Fruit fly (Drosophila melanogaster) whole organism, pupa: ENCODE results near the gene CG42375.

Source experiments
- CG10348 ChIP-seq: fragments of 200-800 bp; sonication (Bioruptor generic); IDR thresholded peaks from 2 replicates; pipeline ENCODE4 v1.3.6; 2022; ENCODE audit warnings: missing biosample characterization, missing genetic modification characterization
- CG12605 ChIP-seq: fragments of 200-800 bp; sonication (Bioruptor generic); IDR thresholded peaks from 2 replicates; pipeline ENCODE4 v1.3.6; 2022; ENCODE audit warnings: missing biosample characterization, missing genetic modification characterization
- CG8159 ChIP-seq: fragments of 200-800 bp; sonication (Bioruptor generic); optimal IDR thresholded peaks from 3 replicates; lab custom pipeline; 2018; ENCODE audit warnings: missing biosample characterization, mild to moderate bottlenecking, missing genetic modification characterization, moderate library complexity
- CG8301 ChIP-seq: fragments of 200-800 bp; sonication (Bioruptor generic); optimal IDR thresholded peaks from 2 replicates; lab custom pipeline; 2018; ENCODE audit warnings: missing biosample characterization, mild to moderate bottlenecking, missing genetic modification characterization
- D1 ChIP-seq: fragments of 200-800 bp; sonication (Bioruptor generic); optimal IDR thresholded peaks from 2 replicates; lab custom pipeline; 2018; ENCODE audit warnings: missing biosample characterization, mild to moderate bottlenecking, missing genetic modification characterization, moderate library complexity
- Pif1A ChIP-seq: fragments of 200-800 bp; sonication (Bioruptor generic); optimal IDR thresholded peaks from 3 replicates; lab custom pipeline; 2016; ENCODE audit warnings: missing biosample characterization, missing genetic modification characterization
- Snoo ChIP-seq: fragments of 200-800 bp; sonication (Bioruptor generic); optimal IDR thresholded peaks from 3 replicates; lab custom pipeline; 2017; ENCODE audit warnings: missing biosample characterization, mild to moderate bottlenecking, missing genetic modification characterization, inconsistent platforms
- fd96Ca ChIP-seq: fragments of 200-800 bp; sonication (Bioruptor generic); IDR thresholded peaks from 3 replicates; pipeline ENCODE4 v1.3.6; 2022; ENCODE audit warnings: missing biosample characterization, missing genetic modification characterization
- gl ChIP-seq: fragments of 200-800 bp; sonication (Bioruptor generic); optimal IDR thresholded peaks from 2 replicates; lab custom pipeline; 2018; ENCODE audit warnings: missing biosample characterization, mild to moderate bottlenecking, missing genetic modification characterization

DNA sequence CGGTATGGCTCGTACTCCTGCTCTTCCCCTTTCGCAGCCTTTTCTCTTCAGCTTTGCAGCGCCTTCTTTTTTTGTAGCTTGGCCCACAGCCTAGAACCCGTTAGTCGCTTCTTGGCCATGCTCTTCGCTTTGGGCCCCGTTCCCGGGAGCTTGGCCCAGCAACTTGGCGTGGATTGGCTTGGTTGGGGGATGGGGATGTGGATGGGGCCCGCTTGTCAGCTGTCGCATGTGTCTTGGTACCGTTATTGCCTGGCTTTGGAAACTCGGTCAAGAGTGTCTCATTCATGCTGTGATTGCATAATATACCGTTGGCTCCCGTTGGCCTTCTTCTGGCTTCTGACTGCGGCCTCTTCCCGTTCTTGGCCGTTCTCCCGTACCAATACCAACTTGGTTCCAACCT, 6.5 kb downstream of the CG42375 start:
- no peak for TF ChIP-seq gl (tag; lab: Kevin White, UChicago)
- TF ChIP-seq fd96Ca (GFP tag; lab: Robert Waterston, UW): no peak
- TF ChIP-seq D1 (tag; lab: Kevin White, UChicago): no peak
- TF ChIP-seq CG12605 (GFP tag; lab: Robert Waterston, UW): no peak
- TF ChIP-seq CG10348 (GFP tag; lab: Robert Waterston, UW): no peak
- TF ChIP-seq Snoo (tag; lab: Kevin White, UChicago): no peak
- no peak for TF ChIP-seq CG8159 (tag; lab: Kevin White, UChicago)
- no peak for TF ChIP-seq Pif1A (GFP tag; lab: Kevin White, UChicago)
- TF ChIP-seq CG8301 (tag; lab: Kevin White, UChicago): no peak
